Fruit fly (Drosophila melanogaster): ENCODE measurements around the gene CG10749.
A peak's percentile ranks its signal among the peaks of the same experiment; 100 is the strongest.

The CG10749 gene

dm6 chr3L:13017803-13018324, 45.6 kb downstream of the CG10749 start, which contains the start of the genes mRpL20 and Icmt (continued):
- peak; percentile 85 for TF ChIP-seq Six4 (GFP tag; optimal IDR thresholded peaks at IDR 0.05)
- peak; percentile 72 for TF ChIP-seq CG12104 (GFP tag; optimal IDR thresholded peaks at IDR 0.05)
- no peak for TF ChIP-seq Lpt (GFP tag; optimal IDR thresholded peaks at IDR 0.05)
- TF ChIP-seq btn (GFP tag; optimal IDR thresholded peaks at IDR 0.05), result no peak
- TF ChIP-seq CG6689 (GFP tag; IDR thresholded peaks at IDR 0.05), result peak; percentile 97
- TF ChIP-seq CG10543 (GFP tag; optimal IDR thresholded peaks at IDR 0.05), result peak; percentile 62
- TF ChIP-seq mam (GFP tag; optimal IDR thresholded peaks at IDR 0.05), result peak; percentile 69
- peak; percentile 89 for TF ChIP-seq CG12155 (GFP tag; optimal IDR thresholded peaks at IDR 0.05)
- TF ChIP-seq mld (GFP tag; IDR thresholded peaks at IDR 0.05; ENCODE audit: partially characterized antibody), result no peak
- peak; percentile 60 for TF ChIP-seq trh (GFP tag; optimal IDR thresholded peaks at IDR 0.05)
- peak; percentile 87 for TF ChIP-seq CG11696 (GFP tag; IDR thresholded peaks at IDR 0.05)
- peak; percentile 55; the same call in 1 of the 2 replicates for TF ChIP-seq CkIIα-i1 (GFP tag; IDR thresholded peaks at IDR 0.05)
- no peak for TF ChIP-seq CG11398 (GFP tag; optimal IDR thresholded peaks at IDR 0.05)
- peak; percentile 88 for TF ChIP-seq CG16815 (GFP tag; optimal IDR thresholded peaks at IDR 0.05)
- TF ChIP-seq CG11560 (tag; IDR thresholded peaks at IDR 0.05), result peak; percentile 91
- TF ChIP-seq CG17568 (GFP tag; optimal IDR thresholded peaks at IDR 0.05), result peak; percentile 81
- TF ChIP-seq MBD-R2 (GFP tag; IDR thresholded peaks at IDR 0.05), result peak; percentile 87
- peak; percentile 96 for TF ChIP-seq CG17328 (GFP tag; IDR thresholded peaks at IDR 0.05)
- peak; percentile 41 for TF ChIP-seq tx (GFP tag; optimal IDR thresholded peaks at IDR 0.05)
- TF ChIP-seq mirr (GFP tag; optimal IDR thresholded peaks at IDR 0.05), result no peak
- peak; percentile 96 for TF ChIP-seq CG4730 (GFP tag; IDR thresholded peaks at IDR 0.05)
- peak; percentile 93 for TF ChIP-seq C15 (GFP tag; IDR thresholded peaks at IDR 0.05)
- TF ChIP-seq ap (GFP tag; IDR thresholded peaks at IDR 0.05), result peak; percentile 86
- TF ChIP-seq H2.0 (GFP tag; IDR thresholded peaks at IDR 0.05), result peak; percentile 97
- TF ChIP-seq CG9797 (GFP tag; optimal IDR thresholded peaks at IDR 0.05), result no peak
- peak; percentile 86 for TF ChIP-seq CG18599 (GFP tag; optimal IDR thresholded peaks at IDR 0.05)
- peak; percentile 93 for TF ChIP-seq Taf1 (GFP tag; IDR thresholded peaks at IDR 0.05)
- peak; percentile 73; the same call in 2 of the 3 replicates for TF ChIP-seq CG7963 (GFP tag; IDR thresholded peaks at IDR 0.05; ENCODE audit: partially characterized antibody)
- peak; percentile 83 for TF ChIP-seq ewg (GFP tag; optimal IDR thresholded peaks at IDR 0.05)
- TF ChIP-seq p53 (GFP tag; optimal IDR thresholded peaks at IDR 0.05), result no peak
- TF ChIP-seq Mad (GFP tag; optimal IDR thresholded peaks at IDR 0.05), result peak; percentile 41
- TF ChIP-seq CG4707 (GFP tag; optimal IDR thresholded peaks at IDR 0.05), result peak; percentile 68
- peak; percentile 93 for TF ChIP-seq croc (GFP tag; conservative IDR thresholded peaks at IDR 0.05)
- peak; percentile 97 for TF ChIP-seq CG14441 (GFP tag; IDR thresholded peaks at IDR 0.05)
- TF ChIP-seq CG10267 (tag; optimal IDR thresholded peaks at IDR 0.05), result peak; percentile 77
- peak; percentile 79 for TF ChIP-seq onecut (GFP tag; IDR thresholded peaks at IDR 0.05)
- TF ChIP-seq CG14710 (tag; optimal IDR thresholded peaks at IDR 0.05), result peak; percentile 80
- peak; percentile 59 for TF ChIP-seq vfl (GFP tag; optimal IDR thresholded peaks at IDR 0.05)
- peak; percentile 83 for TF ChIP-seq tio (GFP tag; optimal IDR thresholded peaks at IDR 0.05)
- TF ChIP-seq schlank (tag; optimal IDR thresholded peaks at IDR 0.05), result peak; percentile 85
- TF ChIP-seq MTF-1 (GFP tag; optimal IDR thresholded peaks at IDR 0.05; ENCODE audit: borderline replicate concordance), result peak; percentile 47
- TF ChIP-seq CG14050 (GFP tag; IDR thresholded peaks at IDR 0.05), result peak; percentile 95
- TF ChIP-seq CG3726 (GFP tag; IDR thresholded peaks at IDR 0.05), result peak; percentile 93
- TF ChIP-seq CG2202 (tag; optimal IDR thresholded peaks at IDR 0.05), result peak; percentile 76
- peak; percentile 87 for TF ChIP-seq CG18619 (GFP tag; optimal IDR thresholded peaks at IDR 0.05)
- TF ChIP-seq crp (GFP tag; optimal IDR thresholded peaks at IDR 0.05), result peak in 1 of 2 experiments; percentile 54
- TF ChIP-seq pb (GFP tag; optimal IDR thresholded peaks at IDR 0.05), result no peak
- TF ChIP-seq D (optimal IDR thresholded peaks at IDR 0.05), result no peak
- TF ChIP-seq D (GFP tag; optimal IDR thresholded peaks at IDR 0.05), result peak; percentile 64
- TF ChIP-seq Fer2 (tag; optimal IDR thresholded peaks at IDR 0.05), result peak; percentile 60
- TF ChIP-seq ken (GFP tag; IDR thresholded peaks at IDR 0.05), result peak; percentile 97
